Worm (Caenorhabditis elegans): Measurements from ENCODE around the gene C15C8.8.

The C15C8.8 gene

DNA sequence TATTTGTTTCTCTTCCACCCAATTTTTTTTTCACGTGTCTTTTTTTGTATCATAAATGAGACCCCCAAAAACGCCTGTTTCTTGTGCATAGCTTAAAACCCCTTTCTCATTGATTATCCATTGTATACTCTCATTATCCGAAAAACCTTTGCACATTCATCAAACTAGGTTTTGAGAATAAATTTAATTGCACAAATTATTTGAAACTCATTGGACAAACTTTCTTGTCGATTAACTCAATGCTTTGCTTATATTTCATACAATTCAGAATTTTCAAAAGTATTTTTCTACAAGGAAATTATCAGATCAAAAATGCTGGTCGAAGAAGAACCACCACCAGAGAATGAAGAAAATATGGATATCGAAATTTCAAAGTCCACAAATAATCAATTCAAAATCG is 48.2 kb downstream of the C15C8.8 start, which contains the start of gene R11D1.1:
R11D1.1 (plus strand) TSS at position 301 of the 400 bp plus-strand sequence.
- TF ChIP-seq dao-5 (tag; optimal IDR thresholded peaks at IDR 0.05): no peak
- TF ChIP-seq him-1 (tag; optimal IDR thresholded peaks at IDR 0.05): no peak
- TF ChIP-seq W03F9.2 (tag; optimal IDR thresholded peaks at IDR 0.05): no peak

Measured in whole organism, L4/young adult.